Fruit fly (Drosophila melanogaster) whole organism, adult: ENCODE measurements around the gene flfl.
A peak's percentile ranks its signal among the peaks of the same experiment; 100 is the strongest.

Experiments
- CG11617 ChIP-seq: fragments of 200-800 bp; sonication (Bioruptor generic); optimal IDR thresholded peaks from 2 replicates; lab custom pipeline; 2017; ENCODE audit warnings: mild to moderate bottlenecking, missing biosample characterization, missing genetic modification reagents, missing genetic modification characterization
- CG12768 ChIP-seq: fragments of 200-800 bp; sonication (Bioruptor generic); optimal IDR thresholded peaks from 2 replicates; lab custom pipeline; 2017; ENCODE audit warnings: missing biosample characterization, missing genetic modification characterization, mild to moderate bottlenecking, moderate library complexity, missing genetic modification reagents
- CG14711 ChIP-seq: fragments of 200-800 bp; sonication (Bioruptor generic); optimal IDR thresholded peaks from 2 replicates; lab custom pipeline; 2018; ENCODE audit warnings: missing biosample characterization, mild to moderate bottlenecking, missing genetic modification characterization, moderate library complexity
- CG1620 ChIP-seq: fragments of 200-800 bp; sonication (Bioruptor generic); optimal IDR thresholded peaks from 2 replicates; lab custom pipeline; 2016; ENCODE audit warnings: missing biosample characterization, missing genetic modification characterization
- CG33017 ChIP-seq: fragments of 200-800 bp; sonication (Bioruptor generic); optimal IDR thresholded peaks from 2 replicates; lab custom pipeline; 2018; ENCODE audit warnings: missing biosample characterization, mild to moderate bottlenecking, missing genetic modification characterization, moderate library complexity
- CG5204 ChIP-seq: fragments of 200-800 bp; sonication (Bioruptor generic); optimal IDR thresholded peaks from 2 replicates; lab custom pipeline; 2016; ENCODE audit warnings: missing biosample characterization, missing genetic modification characterization
- CG7045 ChIP-seq: fragments of 200-800 bp; sonication (Bioruptor generic); optimal IDR thresholded peaks from 2 replicates; lab custom pipeline; 2017; ENCODE audit warnings: missing biosample characterization, mild to moderate bottlenecking, missing genetic modification characterization
- CG7101 ChIP-seq: fragments of 200-800 bp; sonication (Bioruptor generic); optimal IDR thresholded peaks from 2 replicates; lab custom pipeline; 2018; ENCODE audit warnings: missing biosample characterization, mild to moderate bottlenecking, missing genetic modification characterization, moderate library complexity
- Clk ChIP-seq: fragments of 200-800 bp; sonication (Bioruptor generic); optimal IDR thresholded peaks from 2 replicates; lab custom pipeline; 2017; ENCODE audit warnings: missing biosample characterization, missing genetic modification characterization
- Crg-1 ChIP-seq: fragments of 200-800 bp; sonication (Bioruptor generic); optimal IDR thresholded peaks from 2 replicates; lab custom pipeline; 2016; ENCODE audit warnings: missing biosample characterization, missing genetic modification characterization
- Hr96 ChIP-seq: fragments of 200-800 bp; sonication (Bioruptor generic); optimal IDR thresholded peaks from 2 replicates; lab custom pipeline; 2016; ENCODE audit warnings: missing biosample characterization, missing genetic modification characterization
- Mnt ChIP-seq: fragments of 200-800 bp; sonication (Bioruptor generic); optimal IDR thresholded peaks from 2 replicates; lab custom pipeline; 2016; ENCODE audit warnings: missing biosample characterization, mild to moderate bottlenecking, missing genetic modification characterization
- bab1 ChIP-seq: fragments of 200-800 bp; sonication (Bioruptor generic); optimal IDR thresholded peaks from 3 replicates; lab custom pipeline; 2019; ENCODE audit warnings: missing biosample characterization, mild to moderate bottlenecking, missing genetic modification characterization, moderate library complexity
- cic ChIP-seq: fragments of 200-800 bp; sonication (Bioruptor generic); optimal IDR thresholded peaks from 2 replicates; lab custom pipeline; 2017; ENCODE audit warnings: missing biosample characterization, mild to moderate bottlenecking, missing genetic modification characterization, moderate library complexity
- cnc ChIP-seq, 2 experiments: fragments of >200 bp; optimal IDR thresholded peaks; 2 replicates each; lab custom pipeline; 2017
- kay ChIP-seq: fragments of 200-800 bp; sonication (Bioruptor generic); peaks from one replicate; lab custom pipeline; 2016; ENCODE audit warnings: missing biosample characterization, missing genetic modification characterization, borderline replicate concordance
- ovo ChIP-seq: fragments of 200-800 bp; sonication (Bioruptor generic); optimal IDR thresholded peaks from 2 replicates; lab custom pipeline; 2016; ENCODE audit warnings: missing biosample characterization, missing genetic modification characterization
- pad ChIP-seq: fragments of 200-800 bp; sonication (Bioruptor generic); optimal IDR thresholded peaks from 3 replicates; lab custom pipeline; 2017; ENCODE audit warnings: missing biosample characterization, missing genetic modification characterization, mild to moderate bottlenecking, moderate library complexity, missing genetic modification reagents
- tj ChIP-seq: fragments of 200-800 bp; sonication (Bioruptor generic); optimal IDR thresholded peaks from 3 replicates; lab custom pipeline; 2017; ENCODE audit warnings: missing biosample characterization, mild to moderate bottlenecking, missing genetic modification characterization, moderate library complexity
- toe ChIP-seq: fragments of 200-800 bp; sonication (Bioruptor generic); optimal IDR thresholded peaks from 2 replicates; lab custom pipeline; 2016; ENCODE audit warnings: missing biosample characterization, missing genetic modification characterization

Gene flfl

dm6 chr3R:13660924-13661659, 22.6 kb upstream of the flfl start, which contains the start of gene B52:
Gene B52 (plus strand): TSS chr3R:13661311.
- no peak for TF ChIP-seq kay (GFP tag; lab: Kevin White, UChicago)
- peak; percentile 70 for TF ChIP-seq CG12768 (GFP tag; lab: Kevin White, UChicago)
- peak; percentile 81 for TF ChIP-seq Crg-1 (GFP tag; lab: Kevin White, UChicago)
- TF ChIP-seq CG1620 = peak; percentile 73
- TF ChIP-seq Mnt = peak; percentile 72
- peak; percentile 33 for TF ChIP-seq cic (GFP tag; lab: Kevin White, UChicago)
- peak; percentile 69 for TF ChIP-seq CG33017 (tag; lab: Kevin White, UChicago)
- peak; percentile 46 for TF ChIP-seq Clk (GFP tag; lab: Kevin White, UChicago)
- peak; percentile 44 for TF ChIP-seq toe (GFP tag; lab: Kevin White, UChicago)
- TF ChIP-seq CG14711 (tag; lab: Kevin White, UChicago) = peak; percentile 51
- TF ChIP-seq ovo (GFP tag; lab: Kevin White, UChicago) = peak; percentile 64
- peak; percentile 81 for TF ChIP-seq bab1 (GFP tag; lab: Kevin White, UChicago)
- no peak for TF ChIP-seq cnc (optimal IDR thresholded peaks at IDR 0.05; lab: Kevin White, UChicago)
- TF ChIP-seq CG11617 (GFP tag; lab: Kevin White, UChicago) = peak; percentile 86
- peak; percentile 54 for TF ChIP-seq pad (GFP tag; lab: Kevin White, UChicago)
- TF ChIP-seq CG5204 (GFP tag; lab: Kevin White, UChicago) = peak; percentile 72
- TF ChIP-seq Hr96 (GFP tag; lab: Kevin White, UChicago) = peak; percentile 83
- TF ChIP-seq CG7101 = peak; percentile 82
- peak; percentile 67 for TF ChIP-seq CG7045 (GFP tag; lab: Kevin White, UChicago)
- TF ChIP-seq tj (GFP tag; lab: Kevin White, UChicago) = peak; percentile 61

- TF ChIP-seq CG12768 (GFP tag; lab: Kevin White, UChicago) (peak; percentile 6), CG33017 (tag; lab: Kevin White, UChicago) (no peak)
Measured at dm6 chr3R:13662149-13662548, 21.6 kb upstream of the flfl start.

- TF ChIP-seq kay (GFP tag; lab: Kevin White, UChicago) (peak; percentile 30), CG12768 (GFP tag; lab: Kevin White, UChicago) (peak; percentile 81), ovo (GFP tag; lab: Kevin White, UChicago) (no peak)
Measured at dm6 chr3R:13665992-13666391, 17.7 kb upstream of the flfl start.

dm6 chr3R:13672898-13673297, 10.8 kb upstream of the flfl start:
- no peak for TF ChIP-seq toe (GFP tag; lab: Kevin White, UChicago)

- TF ChIP-seq bab1 (GFP tag; lab: Kevin White, UChicago) (no peak), CG11617 (GFP tag; lab: Kevin White, UChicago) (no peak), Crg-1 (GFP tag; lab: Kevin White, UChicago) (no peak), CG5204 (GFP tag; lab: Kevin White, UChicago) (no peak), kay (GFP tag; lab: Kevin White, UChicago) (no peak), tj (GFP tag; lab: Kevin White, UChicago) (no peak), pad (GFP tag; lab: Kevin White, UChicago) (no peak), Mnt (no peak), CG7101 (no peak), cnc (optimal IDR thresholded peaks at IDR 0.05; lab: Kevin White, UChicago) (no peak), ovo (GFP tag; lab: Kevin White, UChicago) (no peak), CG12768 (GFP tag; lab: Kevin White, UChicago) (no peak), Hr96 (GFP tag; lab: Kevin White, UChicago) (no peak), CG1620 (no peak), CG14711 (tag; lab: Kevin White, UChicago) (no peak), CG7045 (GFP tag; lab: Kevin White, UChicago) (no peak), toe (GFP tag; lab: Kevin White, UChicago) (no peak), Clk (GFP tag; lab: Kevin White, UChicago) (no peak), CG33017 (tag; lab: Kevin White, UChicago) (no peak), cic (GFP tag; lab: Kevin White, UChicago) (no peak)
Measured at dm6 chr3R:13674492-13675033, 9.2 kb upstream of the flfl start, which contains the start of gene Task6. Gene Task6 (minus strand): TSS chr3R:13674542.

dm6 chr3R:13676137-13677086, 7.3 kb upstream of the flfl start, which contains the start of the genes Lkb1 and CG9588:
Gene Lkb1 (plus strand): TSS chr3R:13676549.
Gene CG9588 (minus strand): TSS chr3R:13676681.
- TF ChIP-seq CG33017 (tag; lab: Kevin White, UChicago) (no peak), CG5204 (GFP tag; lab: Kevin White, UChicago) (no peak), tj (GFP tag; lab: Kevin White, UChicago) (peak; percentile 12), CG7101 (peak; percentile 13), Hr96 (GFP tag; lab: Kevin White, UChicago) (peak; percentile 19), ovo (GFP tag; lab: Kevin White, UChicago) (no peak), CG1620 (no peak), CG14711 (tag; lab: Kevin White, UChicago) (peak; percentile 15), Crg-1 (GFP tag; lab: Kevin White, UChicago) (no peak), CG11617 (GFP tag; lab: Kevin White, UChicago) (peak; percentile 33), kay (GFP tag; lab: Kevin White, UChicago) (no peak), CG7045 (GFP tag; lab: Kevin White, UChicago) (peak; percentile 21), cnc (optimal IDR thresholded peaks at IDR 0.05; lab: Kevin White, UChicago) (peak in 1 of 2 experiments; percentile 31), pad (GFP tag; lab: Kevin White, UChicago) (peak; percentile 95), cic (GFP tag; lab: Kevin White, UChicago) (no peak), CG12768 (GFP tag; lab: Kevin White, UChicago) (peak; percentile 30), Clk (GFP tag; lab: Kevin White, UChicago) (no peak), Mnt (peak; percentile 37), bab1 (GFP tag; lab: Kevin White, UChicago) (peak; percentile 21), toe (GFP tag; lab: Kevin White, UChicago) (no peak)
